Worm (Caenorhabditis elegans): ENCODE results near the gene ZK637.14.

Gene ZK637.14

DNA sequence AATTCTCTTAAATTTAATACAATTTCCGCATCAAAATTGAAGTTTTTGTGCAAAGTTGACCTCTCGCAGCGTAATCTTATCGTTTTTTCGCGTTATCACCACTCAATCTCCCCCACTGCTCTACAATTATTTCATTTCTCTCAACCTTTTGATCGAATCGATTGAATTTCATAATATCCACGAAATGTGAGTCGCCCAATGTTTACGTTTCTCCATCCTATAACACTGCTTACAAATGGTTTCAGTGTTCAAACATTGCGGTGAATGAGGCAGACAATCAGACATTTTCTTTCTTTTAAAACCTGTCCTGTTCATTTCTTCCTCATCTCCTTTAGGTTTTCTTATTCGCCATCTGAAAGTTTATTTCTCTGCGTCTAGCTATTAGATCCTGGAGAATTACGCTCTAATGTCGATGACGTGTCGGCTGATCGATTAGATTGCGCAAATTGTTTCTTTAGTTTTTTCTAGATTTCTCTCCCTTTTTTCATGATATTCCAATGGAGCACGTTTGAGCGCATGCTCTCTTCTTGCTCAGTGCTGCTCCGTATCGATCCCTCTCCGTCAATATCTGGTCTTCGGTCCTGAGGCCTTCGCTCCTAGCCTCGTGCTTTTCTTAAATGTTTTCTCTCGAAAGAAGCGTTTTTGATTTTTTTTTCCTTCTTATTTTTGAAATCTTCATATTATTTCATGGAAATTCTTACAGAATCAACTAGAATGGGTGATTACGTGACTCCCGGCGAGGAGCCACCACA is 16.1 kb upstream of the ZK637.14 start, which contains the start of gene unc-32 (continued):
- no peak for TF ChIP-seq lin-1 (GFP tag; IDR thresholded peaks at IDR 0.05)
- no peak for TF ChIP-seq sdz-12 (GFP tag; optimal IDR thresholded peaks at IDR 0.05)
- TF ChIP-seq ctbp-1 (GFP tag; IDR thresholded peaks at IDR 0.05), result peak; percentile 53; the same call in 1 of the 2 replicates
- TF ChIP-seq nhr-10 (tag; optimal IDR thresholded peaks at IDR 0.05), result no peak
- no peak for TF ChIP-seq ceh-62 (tag; optimal IDR thresholded peaks at IDR 0.05)
- TF ChIP-seq jun-1 (tag; optimal IDR thresholded peaks at IDR 0.05), result no peak
- peak in 1 of 2 experiments; percentile 47 for TF ChIP-seq hif-1 (tag; optimal IDR thresholded peaks at IDR 0.05)
- TF ChIP-seq cey-2 (tag; optimal IDR thresholded peaks at IDR 0.05; ENCODE audit: borderline replicate concordance, insufficient read depth), result no peak
- TF ChIP-seq mep-1 (tag; optimal IDR thresholded peaks at IDR 0.05), result peak; percentile 59
- peak; percentile 1 for TF ChIP-seq F37D6.2 (tag; optimal IDR thresholded peaks at IDR 0.05)
- no peak for TF ChIP-seq D1046.2 (GFP tag; IDR thresholded peaks at IDR 0.05)
- TF ChIP-seq ces-1 (GFP tag; optimal IDR thresholded peaks at IDR 0.05), result peak; percentile 38
- peak; percentile 37 for TF ChIP-seq hlh-11 (tag; optimal IDR thresholded peaks at IDR 0.05)
- no peak for TF ChIP-seq tag-97 (GFP tag; IDR thresholded peaks at IDR 0.05)
- TF ChIP-seq nhr-48 (tag; optimal IDR thresholded peaks at IDR 0.05), result no peak
- TF ChIP-seq madf-9 (GFP tag; conservative IDR thresholded peaks at IDR 0.05), result no peak
- TF ChIP-seq F44E2.7 (GFP tag; IDR thresholded peaks at IDR 0.05), result no peak
- TF ChIP-seq snpc-1.2 (GFP tag; IDR thresholded peaks at IDR 0.05), result no peak
- TF ChIP-seq F49E8.2 (tag; optimal IDR thresholded peaks at IDR 0.05; ENCODE audit: borderline replicate concordance), result no peak
- no peak for TF ChIP-seq nhr-111 (GFP tag; optimal IDR thresholded peaks at IDR 0.05)
- no peak for TF ChIP-seq lin-15B (tag; optimal IDR thresholded peaks at IDR 0.05)
- no peak; the same call in 1 of the 2 replicates for TF ChIP-seq pha-4 (GFP tag; IDR thresholded peaks at IDR 0.05)
- TF ChIP-seq pha-4 (tag; optimal IDR thresholded peaks at IDR 0.05), result no peak
- TF ChIP-seq zfp-3 (GFP tag; conservative IDR thresholded peaks at IDR 0.05), result no peak
- TF ChIP-seq attf-4 (tag; optimal IDR thresholded peaks at IDR 0.05), result no peak
- TF ChIP-seq egl-27 (tag; optimal IDR thresholded peaks at IDR 0.05), result no peak
- TF ChIP-seq Y75B8A.6 (GFP tag; IDR thresholded peaks at IDR 0.05), result no peak
- peak; percentile 41 for TF ChIP-seq dve-1 (tag; optimal IDR thresholded peaks at IDR 0.05; ENCODE audit: insufficient read depth)
- TF ChIP-seq nhr-28 (tag; optimal IDR thresholded peaks at IDR 0.05), result no peak
- TF ChIP-seq ama-1 (optimal IDR thresholded peaks at IDR 0.05), result no peak
- no peak for TF ChIP-seq arid-1 (GFP tag; conservative IDR thresholded peaks at IDR 0.05)
- TF ChIP-seq rbr-2 (tag; optimal IDR thresholded peaks at IDR 0.05), result peak; percentile 53
- TF ChIP-seq R02D3.7 (tag; optimal IDR thresholded peaks at IDR 0.05), result no peak
- no peak for TF ChIP-seq lin-39 (tag; optimal IDR thresholded peaks at IDR 0.05)
- no peak for TF ChIP-seq ceh-32 (tag; optimal IDR thresholded peaks at IDR 0.05; ENCODE audit: poor library complexity)
- TF ChIP-seq nhr-25 (tag; optimal IDR thresholded peaks at IDR 0.05; ENCODE audit: borderline replicate concordance, insufficient read depth), result no peak
- TF ChIP-seq nhr-6 (tag; optimal IDR thresholded peaks at IDR 0.05), result no peak
- no peak for TF ChIP-seq ceh-44 (GFP tag; IDR thresholded peaks at IDR 0.05)
- no peak for TF ChIP-seq ZK337.2 (GFP tag; IDR thresholded peaks at IDR 0.05)
- TF ChIP-seq zip-11 (GFP tag; IDR thresholded peaks at IDR 0.05), result no peak
- TF ChIP-seq F26F4.8 (GFP tag; conservative IDR thresholded peaks at IDR 0.05), result no peak
- TF ChIP-seq mdt-29 (GFP tag; IDR thresholded peaks at IDR 0.05), result no peak
- TF ChIP-seq zag-1 (tag; optimal IDR thresholded peaks at IDR 0.05), result no peak
- no peak for TF ChIP-seq madf-5 (GFP tag; IDR thresholded peaks at IDR 0.05)
- TF ChIP-seq Y105C5A.15 (GFP tag; IDR thresholded peaks at IDR 0.05), result no peak
- TF ChIP-seq ZK546.5 (tag; optimal IDR thresholded peaks at IDR 0.05), result no peak
- no peak for TF ChIP-seq dmd-8 (GFP tag; IDR thresholded peaks at IDR 0.05)
- TF ChIP-seq nhr-76 (tag; optimal IDR thresholded peaks at IDR 0.05), result no peak
- TF ChIP-seq unc-130 (GFP tag; optimal IDR thresholded peaks at IDR 0.05), result no peak
- no peak for TF ChIP-seq zfp-2 (tag; optimal IDR thresholded peaks at IDR 0.05)

Measured in whole organism, L4 larva.